Worm (Caenorhabditis elegans): ENCODE results near the gene gpb-1.

ce11 chrII:11700200-11700599 is 48.2 kb downstream of the gpb-1 start, which contains the start of gene inos-1:
- TF ChIP-seq unc-30 (tag; optimal IDR thresholded peaks at IDR 0.05) (no peak), mdl-1 (tag; optimal IDR thresholded peaks at IDR 0.05) (no peak), elt-3 (tag; optimal IDR thresholded peaks at IDR 0.05) (no peak), ztf-4 (tag; optimal IDR thresholded peaks at IDR 0.05) (no peak), nhr-11 (tag; optimal IDR thresholded peaks at IDR 0.05) (no peak), nhr-90 (tag; optimal IDR thresholded peaks at IDR 0.05; ENCODE audit: poor library complexity) (no peak)

Measured in whole organism, L1 larva.